Fruit fly (Drosophila melanogaster) whole organism, pupa: ENCODE data around the gene Pino.

Source experiments
- CG10348 ChIP-seq: fragments of 200-800 bp; sonication (Bioruptor generic); IDR thresholded peaks from 2 replicates; pipeline ENCODE4 v1.3.6; 2022; ENCODE audit warnings: missing biosample characterization, missing genetic modification characterization
- CG13204 ChIP-seq: fragments of 200-800 bp; sonication (Bioruptor generic); optimal IDR thresholded peaks from 2 replicates; lab custom pipeline; 2018; ENCODE audit warnings: missing biosample characterization, mild to moderate bottlenecking, missing genetic modification characterization, moderate library complexity
- CG14655 ChIP-seq: fragments of 200-800 bp; sonication (Bioruptor generic); optimal IDR thresholded peaks from 3 replicates; lab custom pipeline; 2017; ENCODE audit warnings: mild to moderate bottlenecking, missing biosample characterization, missing genetic modification reagents, missing genetic modification characterization
- CG15710 ChIP-seq: fragments of 200-800 bp; sonication (Bioruptor generic); optimal IDR thresholded peaks from 2 replicates; lab custom pipeline; 2018; ENCODE audit warnings: missing biosample characterization, mild to moderate bottlenecking, missing genetic modification characterization, moderate library complexity
- CG17806 ChIP-seq: fragments of 200-800 bp; sonication (Bioruptor generic); optimal IDR thresholded peaks from 2 replicates; lab custom pipeline; 2018; ENCODE audit warnings: missing biosample characterization, mild to moderate bottlenecking, missing genetic modification characterization, moderate library complexity
- CG32121 ChIP-seq: fragments of 200-800 bp; sonication (Bioruptor generic); IDR thresholded peaks from 2 replicates; pipeline ENCODE4 v1.3.6; 2022; ENCODE audit warnings: missing biosample characterization, missing genetic modification characterization
- CG34367 ChIP-seq: fragments of 200-800 bp; sonication (Bioruptor generic); optimal IDR thresholded peaks from 2 replicates; lab custom pipeline; 2018; ENCODE audit warnings: missing biosample characterization, mild to moderate bottlenecking, missing genetic modification characterization
- CG4496 ChIP-seq: fragments of 200-800 bp; sonication (Bioruptor generic); IDR thresholded peaks from 3 replicates; pipeline ENCODE4 v1.3.6; 2022; ENCODE audit warnings: missing biosample characterization, missing genetic modification characterization
- CG8159 ChIP-seq: fragments of 200-800 bp; sonication (Bioruptor generic); optimal IDR thresholded peaks from 3 replicates; lab custom pipeline; 2018; ENCODE audit warnings: missing biosample characterization, mild to moderate bottlenecking, missing genetic modification characterization, moderate library complexity
- CG8301 ChIP-seq: fragments of 200-800 bp; sonication (Bioruptor generic); optimal IDR thresholded peaks from 2 replicates; lab custom pipeline; 2018; ENCODE audit warnings: missing biosample characterization, mild to moderate bottlenecking, missing genetic modification characterization
- CG9948 ChIP-seq: fragments of 200-800 bp; sonication (Bioruptor generic); optimal IDR thresholded peaks from 2 replicates; lab custom pipeline; 2018; ENCODE audit warnings: missing biosample characterization, mild to moderate bottlenecking, missing genetic modification characterization, moderate library complexity
- D1 ChIP-seq: fragments of 200-800 bp; sonication (Bioruptor generic); optimal IDR thresholded peaks from 2 replicates; lab custom pipeline; 2018; ENCODE audit warnings: missing biosample characterization, mild to moderate bottlenecking, missing genetic modification characterization, moderate library complexity
- EcR ChIP-seq: fragments of 200-800 bp; sonication (Bioruptor generic); optimal IDR thresholded peaks from 3 replicates; lab custom pipeline; 2019; ENCODE audit warnings: missing biosample characterization, missing genetic modification characterization, mild to moderate bottlenecking, moderate library complexity, missing genetic modification reagents
- Ets98B ChIP-seq: fragments of 200-800 bp; sonication (Bioruptor generic); IDR thresholded peaks from 2 replicates; pipeline ENCODE4 v1.3.6; 2022; ENCODE audit warnings: missing biosample characterization, missing genetic modification characterization
- Pif1A ChIP-seq: fragments of 200-800 bp; sonication (Bioruptor generic); optimal IDR thresholded peaks from 3 replicates; lab custom pipeline; 2016; ENCODE audit warnings: missing biosample characterization, missing genetic modification characterization
- Pif1B ChIP-seq: fragments of 200-800 bp; sonication (Bioruptor generic); optimal IDR thresholded peaks from 3 replicates; lab custom pipeline; 2016; ENCODE audit warnings: missing biosample characterization, missing genetic modification characterization
- Snoo ChIP-seq: fragments of 200-800 bp; sonication (Bioruptor generic); optimal IDR thresholded peaks from 3 replicates; lab custom pipeline; 2017; ENCODE audit warnings: missing biosample characterization, mild to moderate bottlenecking, missing genetic modification characterization, inconsistent platforms
- fd96Ca ChIP-seq: fragments of 200-800 bp; sonication (Bioruptor generic); IDR thresholded peaks from 3 replicates; pipeline ENCODE4 v1.3.6; 2022; ENCODE audit warnings: missing biosample characterization, missing genetic modification characterization
- gl ChIP-seq: fragments of 200-800 bp; sonication (Bioruptor generic); optimal IDR thresholded peaks from 2 replicates; lab custom pipeline; 2018; ENCODE audit warnings: missing biosample characterization, mild to moderate bottlenecking, missing genetic modification characterization

The Pino gene

DNA sequence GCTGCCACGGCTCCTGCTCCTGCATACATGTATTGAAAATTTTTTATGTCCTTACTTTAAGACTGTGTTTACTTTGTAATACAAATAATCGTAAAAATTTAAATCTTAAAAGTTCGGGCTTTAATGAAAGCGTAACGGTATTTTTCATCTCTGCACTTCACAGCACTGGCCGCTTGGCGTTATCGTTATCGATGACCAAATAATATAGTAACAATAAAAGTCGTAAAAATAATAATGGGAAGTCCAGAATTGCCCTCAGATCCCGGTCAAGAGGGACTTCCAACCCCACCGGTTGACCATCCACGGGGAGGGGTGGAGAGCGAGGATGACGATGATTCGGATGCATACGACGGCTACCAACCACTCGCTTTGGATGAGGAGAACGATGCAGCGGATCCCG, 37.6 kb upstream of the Pino start, which contains the start of gene CG14341:
Gene CG14341 (plus strand): TSS at position 181 of the 400 bp plus-strand sequence.
- TF ChIP-seq CG34367 (no peak), CG8159 (tag; lab: Kevin White, UChicago) (no peak), D1 (no peak), CG17806 (tag; lab: Kevin White, UChicago) (no peak), CG15710 (tag; lab: Kevin White, UChicago) (no peak), CG4496 (GFP tag; lab: Robert Waterston, UW) (no peak), gl (no peak), CG13204 (GFP tag; lab: Kevin White, UChicago) (no peak), CG9948 (tag; lab: Kevin White, UChicago) (no peak), CG32121 (GFP tag; lab: Robert Waterston, UW) (no peak), CG8301 (tag; lab: Kevin White, UChicago) (no peak)

DNA sequence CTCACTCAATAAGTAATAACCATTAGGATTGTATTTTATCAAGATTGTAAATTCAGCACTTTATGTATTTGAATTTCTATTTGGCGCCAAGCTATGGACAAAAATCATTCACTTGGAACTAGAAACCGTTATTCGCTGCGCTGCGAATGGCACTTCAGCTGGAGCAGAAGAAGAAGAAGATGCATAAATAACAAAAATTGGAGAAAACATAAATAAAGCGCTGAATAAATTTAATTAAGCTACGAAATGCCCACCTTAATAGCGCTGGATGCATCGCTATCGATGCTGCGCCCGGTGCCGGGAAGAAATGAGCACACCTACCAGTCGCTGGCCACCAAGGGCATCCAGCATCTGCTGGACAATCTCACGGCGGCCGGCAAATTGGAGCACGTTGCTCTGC, 35.5 kb upstream of the Pino start, which contains the start of gene IntS14:
Gene IntS14 (plus strand): TSS at position 150 of the 400 bp plus-strand sequence.
- TF ChIP-seq Pif1A (GFP tag; lab: Kevin White, UChicago) (no peak), CG9948 (tag; lab: Kevin White, UChicago) (no peak), CG10348 (GFP tag; lab: Robert Waterston, UW) (no peak), CG32121 (GFP tag; lab: Robert Waterston, UW) (no peak), Pif1B (GFP tag; lab: Kevin White, UChicago) (no peak), CG8159 (tag; lab: Kevin White, UChicago) (no peak)

DNA sequence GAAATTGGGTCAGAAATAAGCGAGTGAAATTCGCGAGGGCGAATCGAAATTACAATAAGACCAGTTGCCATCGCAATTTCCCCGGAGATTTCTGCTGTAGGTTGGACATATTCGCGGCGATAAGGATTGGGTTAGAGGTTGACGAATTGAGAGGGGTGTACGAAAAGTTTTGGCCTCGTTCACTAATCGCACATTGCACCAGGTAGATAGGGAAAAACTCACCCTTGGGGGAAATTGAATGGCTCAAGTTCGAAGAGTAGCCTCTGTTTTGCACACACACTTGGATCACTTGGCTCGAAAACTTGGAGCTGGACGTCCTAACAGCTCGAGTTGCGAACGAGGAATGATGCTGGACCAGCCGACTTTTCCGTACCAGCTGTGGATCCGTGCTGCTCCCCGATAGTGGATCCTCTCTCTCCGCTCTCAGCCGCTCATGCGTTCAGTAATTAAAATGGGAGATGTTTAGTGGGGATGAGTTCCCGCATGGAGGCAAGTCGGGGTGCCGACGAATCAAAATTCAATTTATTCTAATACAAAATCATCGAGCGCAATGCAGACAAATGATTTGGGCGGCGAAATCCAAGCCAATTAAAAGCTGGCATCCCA, 34.9 kb upstream of the Pino start, which contains the start of gene CG5080:
Gene CG5080 (minus strand): TSS at position 349 of the 606 bp plus-strand sequence.
- 0 out of 3 replicates have a peak, but pooled peaks have one; percentile 16 for TF ChIP-seq fd96Ca (GFP tag; lab: Robert Waterston, UW)
- TF ChIP-seq CG17806 (tag; lab: Kevin White, UChicago) = no peak

DNA sequence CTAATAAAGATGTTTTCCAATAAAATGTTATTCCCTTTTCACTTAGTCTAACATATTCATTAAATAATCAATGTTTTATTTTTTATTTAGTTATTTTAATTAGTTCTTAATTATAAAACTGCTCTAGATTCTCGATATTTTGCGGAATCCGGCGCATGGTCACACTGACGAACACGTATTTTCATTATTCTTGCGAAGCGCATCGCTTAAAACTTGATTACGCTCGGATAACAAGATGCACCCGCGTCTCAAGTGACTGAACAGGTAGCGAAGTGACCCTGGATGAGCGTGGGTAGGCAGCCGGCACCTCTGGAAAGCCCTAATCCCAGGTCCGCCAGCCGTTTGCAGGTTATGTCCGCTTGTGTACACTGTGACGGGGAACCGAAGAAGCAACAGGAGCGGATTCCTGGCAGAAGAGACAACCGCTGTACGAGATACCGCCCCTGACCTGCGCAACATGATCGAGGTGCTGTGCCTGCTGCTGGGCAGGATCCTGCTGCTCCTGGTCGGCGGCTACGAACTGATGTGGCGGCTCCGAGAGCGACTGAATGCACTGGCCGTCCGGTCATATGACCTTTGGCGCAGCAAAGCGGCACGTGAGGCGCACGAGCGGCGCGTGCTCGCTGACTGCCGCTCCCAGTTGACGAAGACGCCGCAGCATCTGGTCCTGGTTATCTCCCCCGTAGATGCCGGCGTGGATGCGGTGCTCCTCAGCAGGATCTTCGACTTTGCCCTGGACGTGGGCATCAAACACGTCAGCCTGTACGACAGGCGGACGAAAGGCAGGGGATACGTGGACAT, 30.0 kb upstream of the Pino start, which contains the start of gene Tango14:
Gene Tango14 (plus strand): TSS at position 143 of the 801 bp plus-strand sequence.
- TF ChIP-seq CG4496 (GFP tag; lab: Robert Waterston, UW) = 0 out of 3 replicates have a peak, but pooled peaks have one; percentile 42
- TF ChIP-seq CG13204 (GFP tag; lab: Kevin White, UChicago) = no peak
- TF ChIP-seq fd96Ca (GFP tag; lab: Robert Waterston, UW) = 0 out of 3 replicates have a peak, but pooled peaks have one; percentile 38
- no peak for TF ChIP-seq Snoo (tag; lab: Kevin White, UChicago)
- TF ChIP-seq Pif1A (GFP tag; lab: Kevin White, UChicago) = no peak
- no peak for TF ChIP-seq CG32121 (GFP tag; lab: Robert Waterston, UW)
- no peak for TF ChIP-seq D1
- no peak for TF ChIP-seq Pif1B (GFP tag; lab: Kevin White, UChicago)
- TF ChIP-seq CG14655 (GFP tag; lab: Kevin White, UChicago) = no peak
- no peak for TF ChIP-seq CG34367

- peak; percentile 53 for TF ChIP-seq CG8159 (tag; lab: Kevin White, UChicago)
- TF ChIP-seq CG8301 (tag; lab: Kevin White, UChicago) = peak; percentile 15
- peak; percentile 48 for TF ChIP-seq CG15710 (tag; lab: Kevin White, UChicago)
- TF ChIP-seq CG9948 (tag; lab: Kevin White, UChicago) = peak; percentile 23
- TF ChIP-seq Ets98B (GFP tag; lab: Robert Waterston, UW) = peak; percentile 7; the same call in 1 of the 2 replicates
- no peak for TF ChIP-seq CG34367
- TF ChIP-seq EcR (GFP tag; lab: Kevin White, UChicago) = peak; percentile 82
- no peak for TF ChIP-seq Snoo (tag; lab: Kevin White, UChicago)
- TF ChIP-seq Pif1A (GFP tag; lab: Kevin White, UChicago) = no peak
- TF ChIP-seq CG14655 (GFP tag; lab: Kevin White, UChicago) = no peak
- TF ChIP-seq CG32121 (GFP tag; lab: Robert Waterston, UW) = peak; percentile 26; the same call in 1 of the 2 replicates
- peak; percentile 20 for TF ChIP-seq CG17806 (tag; lab: Kevin White, UChicago)
Observed at dm6 chr2L:1157679-1158518, 29.1 kb upstream of the Pino start, which contains the start of gene capt. TSS of gene capt (minus strand) at chr2L:1158262.

DNA sequence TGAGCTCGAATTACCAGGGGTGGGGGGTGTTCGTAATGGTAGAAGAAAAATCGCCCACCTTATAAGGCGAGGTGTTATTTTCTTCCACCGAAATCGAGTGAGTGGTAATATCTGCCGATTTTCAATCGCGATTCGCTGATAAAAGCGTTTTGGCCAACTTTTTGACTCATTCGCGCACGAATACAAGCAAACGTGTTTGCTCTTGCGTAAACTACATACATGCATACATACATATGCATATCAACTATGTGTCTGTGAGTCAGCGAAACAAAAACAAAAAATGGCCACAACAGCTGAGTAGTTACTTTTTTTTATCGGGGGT, 28.6 kb upstream of the Pino start:
- no peak for TF ChIP-seq Pif1A (GFP tag; lab: Kevin White, UChicago)
- no peak for TF ChIP-seq CG8301 (tag; lab: Kevin White, UChicago)
- no peak for TF ChIP-seq CG34367
- TF ChIP-seq CG10348 (GFP tag; lab: Robert Waterston, UW) = no peak
- TF ChIP-seq Ets98B (GFP tag; lab: Robert Waterston, UW) = no peak
- TF ChIP-seq CG8159 (tag; lab: Kevin White, UChicago) = no peak
- no peak for TF ChIP-seq CG13204 (GFP tag; lab: Kevin White, UChicago)
- TF ChIP-seq CG15710 (tag; lab: Kevin White, UChicago) = peak; percentile 5
